Worm (Caenorhabditis elegans): ENCODE results near the gene rnf-5.

rnf-5 gene

DNA sequence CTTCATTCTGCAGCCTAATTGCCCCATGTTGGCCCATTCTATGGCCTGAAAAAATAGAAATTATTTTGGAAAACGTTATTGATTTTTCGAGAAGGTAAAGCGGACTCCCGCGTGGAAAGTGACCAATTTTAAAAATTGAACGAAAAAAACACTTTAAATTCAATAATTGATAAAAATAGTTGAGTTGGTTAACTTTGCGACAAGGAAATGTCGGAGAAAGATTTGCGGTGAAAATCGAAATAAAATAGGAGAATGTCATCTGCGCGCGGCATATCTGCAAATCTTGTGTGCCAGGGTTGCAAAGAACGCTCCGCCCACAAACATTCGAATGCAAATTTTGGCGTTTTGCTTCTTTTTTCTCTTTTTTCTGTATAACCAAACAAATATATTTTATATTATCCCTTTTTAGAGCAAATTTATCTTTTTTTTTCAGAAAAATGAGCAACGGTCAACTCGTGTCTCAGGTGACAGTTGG lies 4.3 kb upstream of the rnf-5 start, which contains the start of the genes rnf-121 and C16C10.4 (continued):
- no peak for TF ChIP-seq zip-11 (GFP tag; IDR thresholded peaks at IDR 0.05)
- peak in 1 of 2 experiments; percentile 36 for TF ChIP-seq hif-1 (tag; optimal IDR thresholded peaks at IDR 0.05)
- TF ChIP-seq ztf-11 (tag; optimal IDR thresholded peaks at IDR 0.05) = no peak

DNA sequence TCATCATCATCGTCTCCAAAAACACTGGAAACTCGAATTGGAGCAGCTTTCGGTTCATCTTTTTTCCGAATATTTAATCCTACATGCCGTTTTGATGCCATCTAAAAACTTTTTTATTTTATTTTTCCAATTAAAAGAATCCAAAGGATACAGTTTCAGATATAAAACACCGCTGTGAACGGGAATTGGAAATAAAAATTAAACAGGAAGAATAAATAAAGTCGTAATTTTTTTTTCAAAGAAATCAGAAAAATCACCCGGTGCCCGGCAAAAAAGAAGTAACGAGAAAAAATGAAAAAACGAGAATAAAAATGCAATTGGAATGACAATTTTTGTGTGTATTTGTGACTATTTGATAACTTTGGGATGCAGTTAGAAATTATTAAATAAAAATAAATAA lies 2.0 kb upstream of the rnf-5 start, which contains the start of gene ccdc-55:
TSS of gene ccdc-55 (minus strand) at position 101 of the 400 bp plus-strand sequence.
- no peak for TF ChIP-seq zip-11 (GFP tag; IDR thresholded peaks at IDR 0.05)
- TF ChIP-seq unc-62 (GFP tag; optimal IDR thresholded peaks at IDR 0.05 in 1 of 2) = no peak
- TF ChIP-seq unc-62 (tag; optimal IDR thresholded peaks at IDR 0.05) = no peak
- no peak for TF ChIP-seq Y48G9A.11 (GFP tag; IDR thresholded peaks at IDR 0.05)
- no peak for TF ChIP-seq tra-1 (GFP tag; IDR thresholded peaks at IDR 0.05)
- TF ChIP-seq Y5F2A.4 (GFP tag; optimal IDR thresholded peaks at IDR 0.05) = no peak
- no peak for TF ChIP-seq lin-38 (GFP tag; IDR thresholded peaks at IDR 0.05)
- TF ChIP-seq spr-1 (tag; optimal IDR thresholded peaks at IDR 0.05) = no peak
- TF ChIP-seq arid-1 (GFP tag; conservative IDR thresholded peaks at IDR 0.05) = no peak
- TF ChIP-seq vab-7 (GFP tag; IDR thresholded peaks at IDR 0.05) = no peak
- no peak for TF ChIP-seq Y105C5A.15 (GFP tag; IDR thresholded peaks at IDR 0.05)
- no peak for TF ChIP-seq ceh-82 (tag; optimal IDR thresholded peaks at IDR 0.05)
- TF ChIP-seq ZK546.5 (tag; optimal IDR thresholded peaks at IDR 0.05) = no peak

DNA sequence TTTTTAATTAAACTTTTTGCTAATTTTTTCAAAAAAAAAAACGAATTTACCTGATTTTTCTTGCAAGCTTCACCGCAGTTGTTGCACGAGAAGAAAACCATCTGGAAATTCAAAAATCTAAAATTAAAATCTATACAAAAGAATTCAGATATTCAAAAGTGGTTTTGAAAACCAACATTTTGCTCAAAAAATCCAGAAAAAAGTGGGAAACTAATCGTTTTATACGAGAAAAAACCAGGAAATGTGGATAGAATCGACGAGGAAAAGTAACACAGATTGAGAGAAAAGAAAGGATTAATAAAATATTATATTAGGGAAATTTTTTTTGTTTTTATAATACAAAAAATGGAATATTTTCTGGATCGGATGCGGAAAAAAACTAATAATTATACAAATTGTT lies 2.6 kb downstream of the rnf-5 start, which contains the start of gene C16C10.8:
TSS of gene C16C10.8 (minus strand) at position 101 of the 400 bp plus-strand sequence.
- TF ChIP-seq attf-4 (tag; optimal IDR thresholded peaks at IDR 0.05) (no peak), ces-1 (GFP tag; optimal IDR thresholded peaks at IDR 0.05) (no peak), R02D3.7 (tag; optimal IDR thresholded peaks at IDR 0.05) (no peak), aly-2 (tag; optimal IDR thresholded peaks at IDR 0.05) (no peak), ctbp-1 (GFP tag; IDR thresholded peaks at IDR 0.05) (no peak), fkh-10 (GFP tag; optimal IDR thresholded peaks at IDR 0.05) (no peak), unc-62 (GFP tag; optimal IDR thresholded peaks at IDR 0.05 in 1 of 2) (no peak), unc-62 (tag; optimal IDR thresholded peaks at IDR 0.05) (no peak), nhr-6 (tag; optimal IDR thresholded peaks at IDR 0.05) (no peak), dmd-9 (GFP tag; IDR thresholded peaks at IDR 0.05) (no peak), rbr-2 (tag; optimal IDR thresholded peaks at IDR 0.05) (no peak), Y5F2A.4 (GFP tag; optimal IDR thresholded peaks at IDR 0.05) (no peak), zip-2 (tag; optimal IDR thresholded peaks at IDR 0.05) (no peak), snpc-1.2 (GFP tag; IDR thresholded peaks at IDR 0.05) (no peak), mxl-2 (GFP tag; conservative IDR thresholded peaks at IDR 0.05) (no peak), lim-7 (GFP tag; IDR thresholded peaks at IDR 0.05) (no peak), set-16 (GFP tag; IDR thresholded peaks at IDR 0.05) (no peak)

DNA sequence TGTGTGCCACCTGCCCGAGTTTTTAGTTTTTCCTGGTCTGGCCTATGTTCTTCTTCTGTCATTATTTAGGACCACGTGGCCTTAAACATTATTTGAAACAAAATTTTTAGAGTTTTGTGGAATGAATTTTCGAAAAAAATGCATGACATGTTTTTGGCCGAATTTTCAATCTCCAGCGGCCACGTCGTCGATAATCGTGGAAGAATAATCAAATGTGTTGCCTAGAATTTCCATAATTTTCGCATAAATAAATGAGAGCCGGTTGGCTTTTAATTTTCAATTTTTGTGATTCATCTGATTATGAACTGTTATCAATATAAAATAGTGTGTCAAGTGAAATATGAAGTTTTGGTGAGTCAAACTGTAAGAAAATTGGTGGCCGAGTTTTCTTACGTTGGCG lies 5.7 kb downstream of the rnf-5 start, which contains the start of gene C01G12.16:
TSS of gene C01G12.16 (plus strand) at position 301 of the 400 bp plus-strand sequence.
- TF ChIP-seq unc-130 (GFP tag; optimal IDR thresholded peaks at IDR 0.05) (no peak), lsy-2 (tag; optimal IDR thresholded peaks at IDR 0.05) (no peak), tra-1 (GFP tag; IDR thresholded peaks at IDR 0.05) (no peak)

DNA sequence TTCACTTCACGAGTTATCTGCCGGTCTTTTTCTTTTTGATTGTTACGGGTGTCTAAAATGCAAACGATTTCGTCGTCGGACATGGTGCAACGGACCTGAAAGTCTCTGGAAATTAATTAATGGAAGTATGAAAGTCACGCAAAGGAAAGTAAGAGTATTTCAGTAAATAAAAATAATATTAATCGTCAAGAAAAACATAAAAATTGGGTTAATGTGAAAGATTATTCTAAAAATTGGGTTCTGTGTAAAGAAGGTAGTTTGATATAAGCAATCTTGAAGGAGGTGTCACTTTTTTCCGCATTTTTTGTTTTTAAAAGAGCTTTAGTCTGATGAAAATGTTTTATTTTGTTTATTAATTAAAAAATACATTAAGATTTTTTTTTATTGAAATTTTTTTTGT lies 9.3 kb downstream of the rnf-5 start, which contains the start of gene C16C10.9:
TSS of gene C16C10.9 (minus strand) at position 101 of the 400 bp plus-strand sequence.
- no peak for TF ChIP-seq mes-2 (tag; optimal IDR thresholded peaks at IDR 0.05; ENCODE audit: poor library complexity, severe bottlenecking)
- TF ChIP-seq nhr-48 (tag; optimal IDR thresholded peaks at IDR 0.05) = no peak
- no peak for TF ChIP-seq daf-12 (tag; optimal IDR thresholded peaks at IDR 0.05)
- no peak for TF ChIP-seq aha-1 (tag)
- TF ChIP-seq zag-1 (tag; optimal IDR thresholded peaks at IDR 0.05) = no peak
- TF ChIP-seq lin-15B (tag; optimal IDR thresholded peaks at IDR 0.05) = no peak
- TF ChIP-seq lim-7 (GFP tag; IDR thresholded peaks at IDR 0.05) = no peak
- no peak for TF ChIP-seq madf-5 (GFP tag; IDR thresholded peaks at IDR 0.05)
- no peak for TF ChIP-seq rbr-2 (tag; optimal IDR thresholded peaks at IDR 0.05)

Measured in whole organism, L4 larva.